Fruit fly (Drosophila melanogaster): ENCODE data around the gene CG2113.

CG2113 gene

DNA sequence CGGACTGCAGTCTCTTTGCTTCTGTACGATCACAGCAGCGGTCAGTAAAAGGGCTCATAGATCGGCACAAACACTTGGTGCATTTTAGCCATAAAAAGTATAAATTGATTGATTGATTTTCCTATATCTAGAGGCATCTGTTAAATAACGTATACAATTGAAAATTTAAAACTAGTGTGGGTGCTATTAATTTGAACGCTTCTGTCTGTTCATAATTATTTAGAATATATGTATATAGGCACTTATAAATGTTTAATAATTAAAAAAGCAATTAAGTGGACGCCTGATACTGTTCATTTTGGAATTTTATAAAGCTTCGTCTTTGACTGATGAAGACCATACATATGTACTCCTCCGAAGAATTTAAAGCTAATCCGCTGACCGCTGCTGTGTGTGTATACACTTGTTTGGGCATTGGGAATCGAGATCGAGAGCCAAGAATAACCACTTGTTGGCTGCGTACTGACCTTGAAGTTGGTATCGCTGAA lies 50.3 kb downstream of the CG2113 start (continued):
- TF ChIP-seq CG4318 (GFP tag; optimal IDR thresholded peaks at IDR 0.05) (peak; percentile 54), CG8632 (GFP tag; optimal IDR thresholded peaks at IDR 0.05) (peak; percentile 93), eg (GFP tag; IDR thresholded peaks at IDR 0.05) (peak; percentile 49; the same call in 1 of the 3 replicates), vri (GFP tag; optimal IDR thresholded peaks at IDR 0.05) (peak; percentile 87), Eip93F (GFP tag; optimal IDR thresholded peaks at IDR 0.05) (peak; percentile 61), svp (GFP tag) (peak; percentile 92), salr (GFP tag; optimal IDR thresholded peaks at IDR 0.05) (peak; percentile 62 to 85), fd85E (GFP tag; optimal IDR thresholded peaks at IDR 0.05) (peak; percentile 61), CG11762 (GFP tag; optimal IDR thresholded peaks at IDR 0.05; ENCODE audit: insufficient read depth) (peak; percentile 69), CG15336 (GFP tag; IDR thresholded peaks at IDR 0.05) (peak; percentile 65), net (GFP tag; optimal IDR thresholded peaks at IDR 0.05) (peak; percentile 86), CG3919 (GFP tag; optimal IDR thresholded peaks at IDR 0.05) (peak; percentile 85), CG16779 (tag; optimal IDR thresholded peaks at IDR 0.05) (peak; percentile 77), acj6 (GFP tag; optimal IDR thresholded peaks at IDR 0.05) (peak; percentile 91), spab (GFP tag; optimal IDR thresholded peaks at IDR 0.05) (peak; percentile 90), Hr39 (GFP tag; optimal IDR thresholded peaks at IDR 0.05) (peak; percentile 81), CG6854 (GFP tag; optimal IDR thresholded peaks at IDR 0.05) (peak; percentile 52), CG6792 (GFP tag; optimal IDR thresholded peaks at IDR 0.05) (peak; percentile 85), cyc (GFP tag; optimal IDR thresholded peaks at IDR 0.05) (peak; percentile 80), CG8319 (GFP tag; optimal IDR thresholded peaks at IDR 0.05) (peak; percentile 84), Met (GFP tag; optimal IDR thresholded peaks at IDR 0.05) (peak; percentile 85), CG6808 (GFP tag; optimal IDR thresholded peaks at IDR 0.05) (peak; percentile 93)

All from whole organism, prepupa.